Fruit fly (Drosophila melanogaster) whole organism, embryonic: ENCODE results near the gene GILT3.

Source experiments
- Asciz ChIP-seq: fragments of 200-800 bp; sonication (Bioruptor generic); optimal IDR thresholded peaks from 2 replicates; lab custom pipeline; 2017; ENCODE audit warnings: missing biosample characterization, mild to moderate bottlenecking, missing genetic modification characterization, missing genetic modification reagents
- CG10209 ChIP-seq: fragments of 200-800 bp; sonication (Bioruptor generic); optimal IDR thresholded peaks from 3 replicates; lab custom pipeline; 2017; ENCODE audit warnings: missing biosample characterization, mild to moderate bottlenecking, missing genetic modification characterization, missing genetic modification reagents
- CG12155 ChIP-seq: fragments of 200-800 bp; sonication (Bioruptor generic); optimal IDR thresholded peaks from 3 replicates; lab custom pipeline; 2016; ENCODE audit warnings: missing biosample characterization, missing genetic modification characterization
- CG12299 ChIP-seq: fragments of 200-800 bp; sonication (Bioruptor generic); optimal IDR thresholded peaks from 2 replicates; lab custom pipeline; 2018; ENCODE audit warnings: missing biosample characterization, mild to moderate bottlenecking, missing genetic modification characterization
- CG13894 ChIP-seq: fragments of 200-800 bp; sonication (Bioruptor generic); optimal IDR thresholded peaks from 3 replicates; lab custom pipeline; 2018; ENCODE audit warnings: missing biosample characterization, mild to moderate bottlenecking, missing genetic modification characterization, moderate library complexity
- CG16813 ChIP-seq: fragments of 200-800 bp; sonication (Bioruptor generic); IDR thresholded peaks from 3 replicates; pipeline ENCODE4 v1.3.6; 2022; ENCODE audit warnings: missing biosample characterization, missing genetic modification characterization; ENCODE audit not compliant: partially characterized antibody
- CG16863 ChIP-seq: fragments of 200-800 bp; sonication (Bioruptor generic); optimal IDR thresholded peaks from 3 replicates; lab custom pipeline; 2016; ENCODE audit warnings: missing biosample characterization, missing genetic modification characterization
- CG17186 ChIP-seq: fragments of 200-800 bp; sonication (Bioruptor generic); optimal IDR thresholded peaks from 3 replicates; lab custom pipeline; 2017; ENCODE audit warnings: missing biosample characterization, missing genetic modification reagents, missing genetic modification characterization
- CG17385 ChIP-seq: fragments of 200-800 bp; sonication (Bioruptor generic); optimal IDR thresholded peaks from 3 replicates; lab custom pipeline; 2018; ENCODE audit warnings: missing biosample characterization, mild to moderate bottlenecking, missing genetic modification characterization
- CG17802 ChIP-seq: fragments of 200-800 bp; sonication (Bioruptor generic); optimal IDR thresholded peaks from 2 replicates; lab custom pipeline; 2018; ENCODE audit warnings: missing biosample characterization, mild to moderate bottlenecking, missing genetic modification characterization, moderate library complexity
- CG18764 ChIP-seq: fragments of 200-800 bp; sonication (Bioruptor generic); optimal IDR thresholded peaks from 3 replicates; lab custom pipeline; 2016; ENCODE audit warnings: missing biosample characterization, missing genetic modification characterization
- CG31388 ChIP-seq: fragments of 200-800 bp; sonication (Bioruptor generic); optimal IDR thresholded peaks from 2 replicates; lab custom pipeline; 2016; ENCODE audit warnings: missing biosample characterization, missing genetic modification characterization
- CG3838 ChIP-seq: fragments of 200-800 bp; sonication (Bioruptor generic); optimal IDR thresholded peaks from 3 replicates; lab custom pipeline; 2016; ENCODE audit warnings: missing biosample characterization, missing genetic modification characterization
- CG3847 ChIP-seq: fragments of 200-800 bp; sonication (Bioruptor generic); IDR thresholded peaks from 2 replicates; pipeline ENCODE4 v1.3.6; 2022; ENCODE audit warnings: missing biosample characterization, missing genetic modification characterization
- CG4282 ChIP-seq: fragments of 200-800 bp; sonication (Bioruptor generic); optimal IDR thresholded peaks from 2 replicates; lab custom pipeline; 2016; ENCODE audit warnings: missing biosample characterization, missing genetic modification characterization
- CG4328 ChIP-seq: fragments of 200-800 bp; sonication (Bioruptor generic); optimal IDR thresholded peaks from 3 replicates; lab custom pipeline; 2017; ENCODE audit warnings: missing biosample characterization, missing genetic modification reagents, missing genetic modification characterization
- CG5953 ChIP-seq: fragments of 200-800 bp; sonication (Bioruptor generic); IDR thresholded peaks from 2 replicates; pipeline ENCODE4 v1.3.6; 2022; ENCODE audit warnings: missing biosample characterization, missing genetic modification characterization
- CG6813 ChIP-seq: fragments of 200-800 bp; sonication (Bioruptor generic); optimal IDR thresholded peaks from 2 replicates; lab custom pipeline; 2017; ENCODE audit warnings: missing biosample characterization, missing genetic modification characterization, mild to moderate bottlenecking, moderate library complexity, missing genetic modification reagents
- CG8290 ChIP-seq, 3 experiments: fragments of 200-800 bp; sonication (Bioruptor generic); optimal IDR thresholded peaks; 2 replicates each; lab custom pipeline; 2016 to 2019; ENCODE audit warnings: missing biosample characterization in 3 of 3, missing genetic modification characterization in 3 of 3, mild to moderate bottlenecking in 2 of 3, moderate library complexity in 1 of 3
- CG8478 ChIP-seq: fragments of >200 bp; optimal IDR thresholded peaks from 2 replicates; lab custom pipeline; 2018
- CTCF ChIP-seq: fragments of 200-800 bp; sonication (Bioruptor generic); optimal IDR thresholded peaks from 2 replicates; lab custom pipeline; 2017; ENCODE audit warnings: missing biosample characterization, mild to moderate bottlenecking, missing genetic modification characterization, moderate library complexity
- Dad ChIP-seq: fragments of 200-800 bp; sonication (Bioruptor generic); optimal IDR thresholded peaks from 3 replicates; lab custom pipeline; 2016; ENCODE audit warnings: missing biosample characterization, missing genetic modification characterization
- Dip3 ChIP-seq: fragments of 200-800 bp; sonication (Bioruptor generic); optimal IDR thresholded peaks from 3 replicates; lab custom pipeline; 2016; ENCODE audit warnings: missing biosample characterization, missing genetic modification characterization
- Doc3 ChIP-seq: fragments of 200-800 bp; sonication (Bioruptor generic); IDR thresholded peaks from 3 replicates; pipeline ENCODE4 v1.3.6; 2022; ENCODE audit warnings: missing biosample characterization, missing genetic modification characterization; ENCODE audit not compliant: partially characterized antibody
- HmgZ ChIP-seq: fragments of 200-800 bp; sonication (Bioruptor generic); optimal IDR thresholded peaks from 2 replicates; lab custom pipeline; 2018; ENCODE audit warnings: missing biosample characterization, mild to moderate bottlenecking, missing genetic modification characterization
- Hmr ChIP-seq: fragments of 200-800 bp; sonication (Bioruptor generic); optimal IDR thresholded peaks from 3 replicates; lab custom pipeline; 2017; ENCODE audit warnings: mild to moderate bottlenecking, missing biosample characterization, missing genetic modification reagents, missing genetic modification characterization
- Kr ChIP-seq: fragments of 200-800 bp; sonication (Bioruptor generic); optimal IDR thresholded peaks from 2 replicates; lab custom pipeline; 2017; ENCODE audit warnings: missing biosample characterization, mild to moderate bottlenecking, missing genetic modification characterization
- Max ChIP-seq: fragments of 200-800 bp; sonication (Bioruptor generic); optimal IDR thresholded peaks from 2 replicates; lab custom pipeline; 2016; ENCODE audit warnings: missing biosample characterization, mild to moderate bottlenecking, missing genetic modification characterization
- NFAT ChIP-seq: fragments of 200-800 bp; sonication (Bioruptor generic); IDR thresholded peaks from 2 replicates; pipeline ENCODE4 v1.3.6; 2022; ENCODE audit warnings: missing biosample characterization, missing genetic modification characterization
- PHDP ChIP-seq: fragments of 200-800 bp; sonication (Bioruptor generic); optimal IDR thresholded peaks from 3 replicates; lab custom pipeline; 2018; ENCODE audit warnings: missing biosample characterization, mild to moderate bottlenecking, missing genetic modification characterization, moderate library complexity
- Rfx ChIP-seq: fragments of 200-800 bp; sonication (Bioruptor generic); IDR thresholded peaks from 2 replicates; pipeline ENCODE4 v1.3.6; 2022; ENCODE audit warnings: missing biosample characterization, missing genetic modification characterization
- Rx ChIP-seq: fragments of 200-800 bp; sonication (Bioruptor generic); IDR thresholded peaks from 2 replicates; pipeline ENCODE4 v1.3.6; 2022; ENCODE audit warnings: missing biosample characterization, missing genetic modification characterization
- Side ChIP-seq: fragments of 200-800 bp; sonication (Bioruptor generic); optimal IDR thresholded peaks from 2 replicates; lab custom pipeline; 2016; ENCODE audit warnings: missing biosample characterization, missing genetic modification characterization
- Stat92E ChIP-seq, 3 experiments: fragments of >200 bp in 2 of 3; fragments of 200-800 bp in 1 of 3; sonication (Bioruptor generic) in 1 of 3; optimal IDR thresholded peaks; 2 replicates each; lab custom pipeline; 2017 to 2019; ENCODE audit warnings: missing biosample characterization in 3 of 3, missing genetic modification characterization in 3 of 3, mild to moderate bottlenecking in 1 of 3, moderate library complexity in 1 of 3
- Vsx1 ChIP-seq: fragments of 200-800 bp; sonication (Bioruptor generic); optimal IDR thresholded peaks from 2 replicates; lab custom pipeline; 2017; ENCODE audit warnings: missing biosample characterization, mild to moderate bottlenecking, missing genetic modification characterization, missing genetic modification reagents
- ap ChIP-seq: fragments of 200-800 bp; sonication (Bioruptor generic); IDR thresholded peaks from 2 replicates; pipeline ENCODE4 v1.3.6; 2022; ENCODE audit warnings: missing biosample characterization, missing genetic modification characterization
- ase ChIP-seq: fragments of 200-800 bp; sonication (Bioruptor generic); IDR thresholded peaks from 3 replicates; pipeline ENCODE4 v1.3.6; 2022; ENCODE audit warnings: missing biosample characterization, missing genetic modification characterization
- chif ChIP-seq, 2 experiments: fragments of 200-800 bp; sonication (Bioruptor generic); optimal IDR thresholded peaks; 3 replicates each; lab custom pipeline; 2016; ENCODE audit warnings: missing biosample characterization in 2 of 2, missing genetic modification characterization in 2 of 2
- exex ChIP-seq: fragments of 200-800 bp; sonication (Bioruptor generic); optimal IDR thresholded peaks from 4 replicates; lab custom pipeline; 2018; ENCODE audit warnings: missing biosample characterization, mild to moderate bottlenecking, missing genetic modification characterization, moderate library complexity
- jing ChIP-seq: fragments of 200-800 bp; sonication (Bioruptor generic); optimal IDR thresholded peaks from 2 replicates; lab custom pipeline; 2018; ENCODE audit warnings: missing biosample characterization, mild to moderate bottlenecking, missing genetic modification characterization
- lilli ChIP-seq: fragments of 200-800 bp; sonication (Bioruptor generic); optimal IDR thresholded peaks from 3 replicates; lab custom pipeline; 2016; ENCODE audit warnings: missing biosample characterization, missing genetic modification characterization
- lola ChIP-seq, 3 experiments: fragments of >200 bp in 2 of 3; fragments of 200-800 bp in 1 of 3; sonication (Bioruptor generic) in 1 of 3; optimal IDR thresholded peaks; 2 replicates each; lab custom pipeline; 2017 to 2019; ENCODE audit warnings: missing biosample characterization in 3 of 3, missing genetic modification characterization in 3 of 3, mild to moderate bottlenecking in 1 of 3, moderate library complexity in 1 of 3
- mirr ChIP-seq: fragments of 200-800 bp; sonication (Bioruptor generic); optimal IDR thresholded peaks from 3 replicates; lab custom pipeline; 2018; ENCODE audit warnings: missing biosample characterization, mild to moderate bottlenecking, missing genetic modification characterization
- prd ChIP-seq, 3 experiments: fragments of >200 bp in 2 of 3; fragments of 200-800 bp in 1 of 3; sonication (Bioruptor generic) in 1 of 3; optimal IDR thresholded peaks in 2 of 3; IDR thresholded peaks in 1 of 3; 2 replicates in 2 of 3; 3 replicates in 1 of 3; pipeline versions ENCODE4 v1.3.6 to Lab custom; 2017 to 2022; ENCODE audit warnings: missing biosample characterization in 1 of 3, missing genetic modification characterization in 1 of 3
- ranshi ChIP-seq: fragments of 200-800 bp; sonication (Bioruptor generic); IDR thresholded peaks from 2 replicates; pipeline ENCODE4 v1.3.6; 2022; ENCODE audit warnings: missing biosample characterization, missing genetic modification characterization
- rib ChIP-seq: fragments of 200-800 bp; sonication (Bioruptor generic); IDR thresholded peaks from 2 replicates; pipeline ENCODE4 v1.3.6; 2022; ENCODE audit warnings: missing biosample characterization, missing genetic modification characterization
- run ChIP-seq: fragments of 200-800 bp; sonication (Bioruptor generic); optimal IDR thresholded peaks from 3 replicates; lab custom pipeline; 2018; ENCODE audit warnings: missing biosample characterization, mild to moderate bottlenecking, missing genetic modification characterization
- sd ChIP-seq: fragments of 200-800 bp; sonication (Bioruptor generic); optimal IDR thresholded peaks from 3 replicates; lab custom pipeline; 2018; ENCODE audit warnings: missing biosample characterization, mild to moderate bottlenecking, missing genetic modification characterization, moderate library complexity
- ssp ChIP-seq: fragments of 200-800 bp; sonication (Bioruptor generic); IDR thresholded peaks from 2 replicates; pipeline ENCODE4 v1.3.6; 2022; ENCODE audit warnings: missing biosample characterization, missing genetic modification characterization
- zen2 ChIP-seq: fragments of 200-800 bp; sonication (Bioruptor generic); IDR thresholded peaks from 3 replicates; pipeline ENCODE4 v1.3.6; 2022; ENCODE audit warnings: missing biosample characterization, missing genetic modification characterization; ENCODE audit not compliant: partially characterized antibody

Gene GILT3

DNA sequence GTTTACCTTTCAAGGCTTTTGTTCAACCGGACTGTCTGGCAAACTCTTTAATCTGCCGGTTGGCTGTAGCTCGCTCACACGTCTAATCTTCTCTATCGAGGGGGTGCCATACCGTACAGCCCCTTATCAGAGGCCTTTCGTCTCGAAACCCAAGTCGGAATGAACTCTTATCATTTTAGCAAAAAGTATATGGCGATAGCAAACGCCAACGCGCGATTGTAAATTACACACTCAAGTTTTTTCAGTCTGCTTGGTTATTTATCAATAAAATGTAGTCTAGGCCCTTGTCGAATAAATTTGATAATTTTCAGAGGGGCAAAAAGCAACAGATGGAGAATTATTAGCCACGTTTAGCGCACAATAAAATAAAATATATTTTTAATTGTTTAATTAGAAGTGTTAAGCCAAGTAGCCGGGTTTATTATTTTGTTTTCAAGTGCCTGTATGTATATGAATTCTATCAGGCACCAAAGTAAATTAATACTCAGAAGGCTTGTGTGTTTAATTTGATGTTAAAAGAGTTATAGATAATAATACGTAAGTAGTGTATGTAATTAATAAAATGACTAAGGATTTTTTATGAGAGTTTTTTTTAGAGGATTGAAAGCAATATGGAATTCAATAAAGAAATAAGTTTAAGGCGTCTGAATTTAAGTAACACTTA is 47.8 kb downstream of the GILT3 start (continued):
- TF ChIP-seq Rx (GFP tag; lab: Robert Waterston, UW) (no peak), exex (peak; percentile 99), CG31388 (GFP tag; lab: Kevin White, UChicago) (no peak), ase (no peak), ap (GFP tag; lab: Robert Waterston, UW) (no peak), Hmr (GFP tag; lab: Kevin White, UChicago) (peak; percentile 23), Side (GFP tag; lab: Kevin White, UChicago) (no peak), CG12155 (no peak), CG18764 (no peak), CG3838 (GFP tag; lab: Kevin White, UChicago) (no peak), CG17385 (GFP tag; lab: Kevin White, UChicago) (no peak), HmgZ (peak; percentile 2), CG3847 (GFP tag; lab: Robert Waterston, UW) (no peak), prd (optimal IDR thresholded peaks at IDR 0.05; lab: Kevin White, UChicago) (no peak), prd (GFP tag; IDR thresholded peaks at IDR 0.05; lab: Robert Waterston, UW) (no peak), Dip3 (GFP tag; lab: Kevin White, UChicago) (no peak), CG4282 (no peak), lilli (no peak), Asciz (no peak), ranshi (GFP tag; lab: Robert Waterston, UW) (no peak), CG16813 (GFP tag; lab: Robert Waterston, UW) (no peak), Max (GFP tag; lab: Kevin White, UChicago) (no peak), CG8478 (no peak), CG4328 (GFP tag; lab: Kevin White, UChicago) (no peak), sd (tag; lab: Kevin White, UChicago) (peak; percentile 74), ssp (GFP tag; lab: Robert Waterston, UW) (no peak), Rfx (GFP tag; lab: Robert Waterston, UW) (no peak), CG12299 (tag; lab: Kevin White, UChicago) (no peak), CG17186 (GFP tag; lab: Kevin White, UChicago) (no peak), CG10209 (GFP tag; lab: Kevin White, UChicago) (no peak), CG13894 (tag; lab: Kevin White, UChicago) (no peak), rib (GFP tag; lab: Robert Waterston, UW) (peak; percentile 70; the same call in 1 of the 2 replicates), CG8290 (GFP tag; optimal IDR thresholded peaks at IDR 0.05; lab: Kevin White, UChicago) (no peak), CG8290 (tag; optimal IDR thresholded peaks at IDR 0.05; lab: Kevin White, UChicago) (peak in 1 of 2 experiments; percentile 8), Doc3 (GFP tag; lab: Robert Waterston, UW) (no peak), jing (GFP tag; lab: Kevin White, UChicago) (no peak), CG16863 (no peak), lola (GFP tag; optimal IDR thresholded peaks at IDR 0.05; lab: Kevin White, UChicago) (no peak), CG17802 (tag; lab: Kevin White, UChicago) (no peak), Dad (no peak), Stat92E (GFP tag; optimal IDR thresholded peaks at IDR 0.05; lab: Kevin White, UChicago) (no peak), PHDP (tag; lab: Kevin White, UChicago) (no peak), CTCF (GFP tag; lab: Kevin White, UChicago) (no peak), mirr (GFP tag; lab: Kevin White, UChicago) (peak; percentile 86), NFAT (no peak), Vsx1 (GFP tag; lab: Kevin White, UChicago) (peak; percentile 30), run (tag; lab: Kevin White, UChicago) (no peak), zen2 (GFP tag; lab: Robert Waterston, UW) (no peak), chif (GFP tag; optimal IDR thresholded peaks at IDR 0.05; lab: Kevin White, UChicago) (no peak), CG6813 (GFP tag; lab: Kevin White, UChicago) (peak; percentile 8), Kr (GFP tag; lab: Kevin White, UChicago) (no peak), CG5953 (no peak)
